Worm (Caenorhabditis elegans): ENCODE data around the gene F08G5.3.

- TF ChIP-seq snpc-4 (tag; optimal IDR thresholded peaks at IDR 0.05), result no peak
- TF ChIP-seq mep-1 (tag; optimal IDR thresholded peaks at IDR 0.05), result no peak
Measured at ce11 chrIV:12382864-12383263, 34.5 kb downstream of the F08G5.3 start, which contains the start of gene thn-2.
